Worm (Caenorhabditis elegans) whole organism, L4/young adult: ENCODE results near the gene ebp-3.
"Not testable (repeated sequence)": the region's sequence is repeated elsewhere in the genome, so short reads cannot be mapped to it uniquely, and the experiment has no call there.

Source experiments
- W03F9.2 ChIP-seq: fragments of 150-350 bp; optimal IDR thresholded peaks from 2 replicates; lab custom pipeline; 2014; ENCODE audit warnings: missing biosample characterization, missing genetic modification characterization
- dao-5 ChIP-seq: sonication (generic microtip); optimal IDR thresholded peaks from 2 replicates; lab custom pipeline; 2016; ENCODE audit warnings: missing genotype, missing genetic modification characterization, moderate library complexity, missing compliant biosample characterization
- him-1 ChIP-seq: sonication (generic microtip); optimal IDR thresholded peaks from 2 replicates; lab custom pipeline; 2016; ENCODE audit warnings: missing genotype, missing genetic modification reagents, missing genetic modification characterization, missing compliant biosample characterization

The ebp-3 gene

ce11 chrV:18055297-18056019 lies at the start of gene ebp-3, which contains the start of gene Y59A8B.25:
Gene ebp-3 (plus strand): TSS chrV:18055969.
Gene Y59A8B.25 (minus strand): TSS chrV:18055397.
- not testable (repeated sequence) for TF ChIP-seq him-1; W03F9.2 (tag; lab: Kevin White, UChicago); dao-5 (tag; lab: Kevin White, UChicago)

ce11 chrV:18006930-18007329 lies 48.8 kb upstream of the ebp-3 start, which contains the start of gene Y59A8B.19:
Gene Y59A8B.19 (plus strand): TSS chrV:18007230.
- not testable (repeated sequence) for TF ChIP-seq W03F9.2 (tag; lab: Kevin White, UChicago); dao-5 (tag; lab: Kevin White, UChicago); him-1

DNA sequence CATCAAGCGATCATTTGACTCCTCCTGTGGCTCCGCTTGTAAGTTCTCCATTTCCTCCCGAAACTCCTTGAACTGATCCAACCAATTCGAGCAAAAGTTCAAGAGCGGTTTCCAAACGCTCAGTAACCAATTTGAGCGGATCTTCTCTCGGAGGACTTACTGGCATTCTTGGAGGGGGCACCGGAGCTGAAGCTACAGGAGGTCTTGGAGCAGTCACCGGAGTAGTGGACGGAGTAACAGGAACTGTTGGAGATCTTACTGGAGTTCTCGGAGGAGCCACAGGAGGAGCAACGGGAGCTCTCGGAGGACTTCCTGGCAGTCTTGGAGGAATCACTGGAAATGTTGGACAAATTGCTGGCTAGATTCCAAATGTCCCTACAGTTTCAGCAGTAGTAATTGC lies 47.1 kb upstream of the ebp-3 start:
- TF ChIP-seq dao-5 (tag; lab: Kevin White, UChicago) (no peak), him-1 (no peak), W03F9.2 (tag; lab: Kevin White, UChicago) (no peak)

- TF ChIP-seq him-1; W03F9.2 (tag; lab: Kevin White, UChicago); dao-5 (tag; lab: Kevin White, UChicago): not testable (repeated sequence)
Observed at ce11 chrV:18010737-18011136, 45.0 kb upstream of the ebp-3 start, which contains the start of gene Y59A8B.26. Gene Y59A8B.26 (minus strand): TSS chrV:18010837.

DNA sequence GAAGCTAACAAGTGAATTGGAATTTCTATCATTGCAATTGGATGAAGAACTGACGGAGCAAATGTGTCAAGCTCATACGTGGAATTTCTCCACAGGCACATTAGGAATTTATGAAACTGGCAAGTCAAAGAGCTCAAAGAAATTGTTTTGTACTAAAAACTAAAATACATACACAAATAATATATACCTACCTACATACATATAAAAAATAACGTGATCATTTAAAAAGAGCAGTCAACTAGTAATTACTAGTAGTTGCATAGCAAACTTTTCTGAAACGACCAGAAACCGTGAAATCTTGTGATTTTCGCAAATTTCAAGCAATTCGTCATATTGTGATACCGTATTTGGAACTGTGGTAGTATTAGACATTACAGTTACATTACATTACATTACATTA lies 41.7 kb upstream of the ebp-3 start, which contains the start of gene srh-133:
Gene srh-133, minus strand, starts transcription at position 101 of the 400 bp plus-strand sequence.
- TF ChIP-seq W03F9.2 (tag; lab: Kevin White, UChicago) (no peak), dao-5 (tag; lab: Kevin White, UChicago) (no peak), him-1 (no peak)

DNA sequence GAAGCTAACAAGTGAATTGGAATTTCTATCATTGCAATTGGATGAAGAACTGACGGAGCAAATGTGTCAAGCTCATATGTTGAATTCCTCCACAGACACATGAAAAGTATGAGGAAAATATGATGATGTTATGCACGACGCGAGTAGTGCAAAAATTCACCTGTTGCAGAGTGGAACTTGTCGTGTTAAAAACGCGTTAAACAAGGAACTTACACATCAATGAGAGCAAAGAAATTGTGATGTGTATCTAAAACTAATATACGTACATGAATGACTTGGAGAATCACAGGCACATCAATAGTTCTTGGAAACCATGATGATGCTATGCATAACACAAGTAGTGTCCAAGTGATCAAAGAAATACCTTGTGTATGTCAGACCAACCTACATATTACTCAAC lies 38.5 kb upstream of the ebp-3 start, which contains the start of gene srh-134:
Gene srh-134, minus strand, starts transcription at position 101 of the 400 bp plus-strand sequence.
- TF ChIP-seq him-1 = no peak

DNA sequence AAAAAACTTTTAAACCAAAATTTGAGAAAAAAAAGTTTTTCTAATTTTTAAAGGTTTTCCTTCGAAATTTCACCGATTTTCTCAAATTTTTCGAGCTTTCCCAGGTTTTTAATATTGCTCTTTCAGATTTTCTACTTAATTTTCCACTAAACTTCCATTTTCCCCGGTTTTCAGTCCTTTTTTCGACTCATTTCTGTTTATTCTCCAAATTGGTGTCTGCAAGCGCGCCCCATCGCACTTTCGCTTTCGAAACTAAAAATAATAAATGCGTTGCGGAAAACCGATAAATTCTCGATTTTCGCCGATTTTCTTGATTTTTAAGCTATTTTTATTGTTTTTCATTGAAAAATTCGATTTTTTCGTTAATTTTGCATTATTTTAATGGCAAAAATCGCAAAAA lies 34.3 kb upstream of the ebp-3 start:
- TF ChIP-seq him-1 (no peak), W03F9.2 (tag; lab: Kevin White, UChicago) (no peak), dao-5 (tag; lab: Kevin White, UChicago) (no peak)

ce11 chrV:18022179-18022578 lies 33.6 kb upstream of the ebp-3 start, which contains the start of gene prp-6:
Gene prp-6 (plus strand): TSS chrV:18022479.
- no peak for TF ChIP-seq him-1
- TF ChIP-seq W03F9.2 (tag; lab: Kevin White, UChicago) = no peak
- TF ChIP-seq dao-5 (tag; lab: Kevin White, UChicago) = no peak

DNA sequence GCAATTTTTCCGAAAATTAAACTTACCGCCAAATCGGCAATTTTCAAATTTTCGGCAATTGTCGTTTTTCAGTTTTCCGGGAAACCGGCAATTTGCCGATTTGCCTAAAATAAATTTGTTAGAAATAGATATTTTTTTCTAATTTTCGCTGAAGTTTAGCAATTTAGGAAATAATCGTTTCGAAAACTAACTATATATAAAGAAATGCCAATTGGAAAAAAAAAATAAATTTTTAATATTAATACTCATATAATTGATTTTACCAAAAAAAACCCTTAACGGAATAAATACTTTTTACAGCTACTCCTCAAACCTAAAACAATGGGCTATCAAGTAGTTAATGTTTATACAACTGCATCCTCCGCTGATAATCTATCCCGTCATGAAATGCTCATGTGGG lies 12.5 kb upstream of the ebp-3 start, which contains the start of gene ebp-1:
Gene ebp-1, plus strand, starts transcription at position 301 of the 400 bp plus-strand sequence.
- TF ChIP-seq dao-5 (tag; lab: Kevin White, UChicago) = no peak
- TF ChIP-seq W03F9.2 (tag; lab: Kevin White, UChicago) = no peak
- no peak for TF ChIP-seq him-1

DNA sequence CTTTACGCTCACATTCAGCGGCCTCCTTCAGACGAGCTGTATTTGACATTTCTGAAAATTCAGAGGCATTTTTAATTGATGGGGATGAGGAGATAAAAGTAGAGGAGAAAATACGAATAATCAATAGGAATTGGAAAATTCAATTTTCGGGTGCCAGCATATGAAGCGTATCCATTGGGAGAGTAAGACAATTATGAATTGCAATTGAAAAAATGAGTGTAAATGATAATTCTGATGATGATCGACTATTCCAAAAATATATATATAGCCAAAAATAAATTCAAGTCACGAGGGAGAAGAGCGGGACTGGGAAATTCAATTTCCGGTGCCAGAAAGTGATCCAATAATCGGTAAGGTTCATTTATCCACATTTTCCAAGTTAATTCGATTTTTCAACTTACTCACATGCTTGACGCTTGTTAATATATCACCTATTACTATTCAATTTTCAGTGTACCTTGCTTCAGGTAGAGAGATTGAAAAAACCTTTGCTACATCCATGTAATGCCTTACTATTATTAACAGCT lies 10.6 kb downstream of the ebp-3 start, which contains the start of gene Y59A8B.8:
Gene Y59A8B.8, minus strand, starts transcription at position 51 of the 527 bp plus-strand sequence.
- TF ChIP-seq W03F9.2 (tag; lab: Kevin White, UChicago) = no peak
- TF ChIP-seq dao-5 (tag; lab: Kevin White, UChicago) = no peak
- TF ChIP-seq him-1 = no peak

ce11 chrV:18079163-18079562 lies 23.4 kb downstream of the ebp-3 start:
- peak; percentile 6 for TF ChIP-seq W03F9.2 (tag; lab: Kevin White, UChicago)
- TF ChIP-seq dao-5 (tag; lab: Kevin White, UChicago) = no peak
- peak; percentile 2 for TF ChIP-seq him-1

DNA sequence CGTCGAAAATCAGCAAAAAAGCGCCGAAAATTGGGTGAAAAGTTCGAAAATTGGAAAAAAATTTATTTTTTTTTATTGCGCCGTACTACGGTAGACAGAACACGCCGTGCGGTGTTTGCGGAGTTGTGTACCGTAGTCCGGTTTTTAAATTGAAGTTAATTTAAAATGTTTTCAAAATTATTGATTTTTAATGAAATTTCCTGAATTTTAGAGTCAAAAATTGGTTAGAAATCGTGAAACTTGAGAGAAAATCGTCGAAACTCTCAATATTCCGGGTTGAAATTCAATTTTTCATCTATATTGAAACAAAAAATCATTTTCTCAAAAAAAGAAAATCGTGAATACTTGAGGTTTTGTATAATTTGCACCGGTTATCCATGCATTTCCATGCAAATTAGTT lies 26.1 kb downstream of the ebp-3 start, which contains the start of gene nova-1:
Gene nova-1, minus strand, starts transcription at position 101 of the 400 bp plus-strand sequence.
- TF ChIP-seq him-1 = no peak
- no peak for TF ChIP-seq W03F9.2 (tag; lab: Kevin White, UChicago)
- no peak for TF ChIP-seq dao-5 (tag; lab: Kevin White, UChicago)

DNA sequence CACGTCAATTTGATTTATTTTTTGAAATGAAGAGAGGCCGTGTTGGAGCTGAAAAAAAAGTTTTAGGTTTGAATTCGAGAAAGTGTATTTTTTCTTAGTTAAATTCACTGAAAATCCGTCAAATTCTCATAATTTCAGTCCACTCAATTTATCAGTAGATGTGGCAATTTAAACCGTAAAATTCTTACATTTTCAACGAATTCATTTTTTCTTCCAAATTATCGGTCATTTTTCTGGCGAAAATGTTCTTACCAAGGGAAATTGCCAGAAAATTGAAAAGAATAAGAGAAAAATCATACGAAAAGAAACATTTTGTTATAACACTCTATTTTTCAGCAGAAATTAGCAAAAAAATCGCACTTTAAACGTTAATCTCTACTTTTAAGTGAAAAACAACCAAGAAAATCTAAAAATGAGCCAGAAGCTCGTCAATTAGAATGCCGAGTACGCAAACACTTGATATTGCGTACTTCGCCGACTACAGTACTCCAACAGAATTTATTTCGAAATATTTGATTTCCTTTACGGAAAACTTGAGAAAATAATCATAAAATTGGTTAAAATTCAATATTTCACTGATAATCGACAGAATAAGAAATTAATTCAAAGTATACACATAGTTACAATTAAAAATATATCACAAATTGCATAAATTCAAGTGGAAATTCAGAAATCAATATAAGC lies 29.5 kb downstream of the ebp-3 start, which contains the start of gene fbxa-106:
Gene fbxa-106, minus strand, starts transcription at position 51 of the 684 bp plus-strand sequence.
- no peak for TF ChIP-seq dao-5 (tag; lab: Kevin White, UChicago)
- no peak for TF ChIP-seq him-1
- TF ChIP-seq W03F9.2 (tag; lab: Kevin White, UChicago) = no peak
